Worm (Caenorhabditis elegans): ENCODE data around the gene sdz-20.
"Not testable (repeated sequence)": the region's sequence is repeated elsewhere in the genome, so short reads cannot be mapped to it uniquely, and the experiment has no call there.

DNA sequence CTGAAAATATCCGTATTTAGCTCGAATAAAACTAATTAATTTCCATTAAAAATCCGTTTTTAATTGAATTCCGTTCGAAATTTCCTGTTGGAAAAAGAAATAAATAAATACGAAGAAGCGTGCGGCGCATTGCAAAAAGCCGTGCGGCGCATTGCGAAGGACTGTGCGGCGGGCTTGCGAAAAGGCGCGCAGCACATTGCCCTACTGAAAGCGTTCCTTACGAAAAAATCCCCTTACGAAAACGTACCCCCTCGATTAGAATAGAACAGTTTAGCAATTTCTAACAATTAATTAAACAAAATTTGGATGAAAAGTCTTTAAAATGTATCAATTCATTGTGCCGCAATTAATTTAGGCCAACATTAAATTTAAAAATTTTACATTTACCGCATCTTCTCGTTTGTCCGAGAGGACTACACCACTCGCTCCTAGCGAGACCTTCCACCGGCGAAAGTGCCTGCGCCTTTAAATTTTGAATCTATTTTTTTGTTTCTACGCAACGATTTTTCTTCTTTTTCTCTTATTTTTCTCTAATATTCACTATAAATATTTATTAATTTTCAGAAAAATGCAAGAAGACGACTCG lies 37.5 kb upstream of the sdz-20 start, which contains the start of gene npp-18:
- not testable (repeated sequence) for TF ChIP-seq madf-3 (GFP tag; IDR thresholded peaks at IDR 0.05); akir-1 (GFP tag; optimal IDR thresholded peaks at IDR 0.05); ztf-3 (GFP tag; optimal IDR thresholded peaks at IDR 0.05); nhr-90 (tag; optimal IDR thresholded peaks at IDR 0.05); pha-4 (tag; optimal IDR thresholded peaks at IDR 0.05); athp-1 (tag; optimal IDR thresholded peaks at IDR 0.05); ztf-18 (tag; optimal IDR thresholded peaks at IDR 0.05)
- TF ChIP-seq K11D2.4 (GFP tag; IDR thresholded peaks at IDR 0.05), result peak; percentile 83

Measured in whole organism, young adult.